Worm (Caenorhabditis elegans) whole organism, mixed stage, embryonic: Measurements from ENCODE around the gene glit-1.

Experiments
- ceh-83 ChIP-seq: fragments of 200-800 bp; sonication (Bioruptor generic); optimal IDR thresholded peaks from 2 replicates; lab custom pipeline; 2018; ENCODE audit warnings: mild to moderate bottlenecking, missing genetic modification characterization, missing compliant biosample characterization
- cnd-1 ChIP-seq: fragments of 200-800 bp; sonication (Bioruptor generic); optimal IDR thresholded peaks from 2 replicates; lab custom pipeline; 2018; ENCODE audit warnings: mild to moderate bottlenecking, missing genetic modification characterization, missing compliant biosample characterization
- lin-13 ChIP-seq: fragments of 150-350 bp; optimal IDR thresholded peaks from 2 replicates; lab custom pipeline; 2014; ENCODE audit warnings: missing biosample characterization, missing genetic modification characterization
- lsy-2 ChIP-seq: fragments of 150-350 bp; optimal IDR thresholded peaks from 2 replicates; lab custom pipeline; 2014; ENCODE audit warnings: missing biosample characterization, missing genetic modification characterization
- nhr-28 ChIP-seq: fragments of 150-350 bp; optimal IDR thresholded peaks from 2 replicates; lab custom pipeline; 2014; ENCODE audit warnings: missing biosample characterization, missing genetic modification characterization

- no peak for TF ChIP-seq cnd-1 (tag; lab: Kevin White, UChicago)
- no peak for TF ChIP-seq lsy-2 (tag; lab: Kevin White, UChicago)
- no peak for TF ChIP-seq nhr-28
- no peak for TF ChIP-seq ceh-83 (GFP tag; lab: Kevin White, UChicago)
- no peak for TF ChIP-seq lin-13 (tag; lab: Kevin White, UChicago)
These were observed 3.0 kb downstream of the glit-1 start, which contains the start of gene rpl-25.1 for ce11 chrX:4715107-4715506.
